Worm (Caenorhabditis elegans) whole organism, L1 larva: ENCODE data around the gene rpl-21.

Experiments used
- F16B12.6 ChIP-seq: fragments of 150-350 bp; optimal IDR thresholded peaks from 2 replicates; lab custom pipeline; 2014; ENCODE audit warnings: missing biosample characterization, missing genetic modification characterization
- Y116A8C.19 ChIP-seq: sonication (generic microtip); optimal IDR thresholded peaks from 2 replicates; lab custom pipeline; 2016; ENCODE audit warnings: missing compliant biosample characterization, missing genetic modification characterization, borderline replicate concordance
- alr-1 ChIP-seq: fragments of 200-800 bp; sonication (Bioruptor generic); optimal IDR thresholded peaks from 2 replicates; lab custom pipeline; 2018; ENCODE audit warnings: borderline replicate concordance, mild to moderate bottlenecking, missing genetic modification characterization, missing compliant biosample characterization
- ceh-63 ChIP-seq: fragments of 200-800 bp; sonication (Bioruptor generic); optimal IDR thresholded peaks from 2 replicates; lab custom pipeline; 2018; ENCODE audit warnings: mild to moderate bottlenecking, missing genetic modification characterization, missing compliant biosample characterization
- ceh-8 ChIP-seq: fragments of 200-800 bp; sonication (Bioruptor generic); optimal IDR thresholded peaks from 2 replicates; lab custom pipeline; 2018; ENCODE audit warnings: mild to moderate bottlenecking, missing genetic modification characterization, moderate library complexity, missing compliant biosample characterization
- ceh-90 ChIP-seq: sonication (generic microtip); optimal IDR thresholded peaks from 2 replicates; lab custom pipeline; 2016; ENCODE audit warnings: missing genetic modification characterization, missing compliant biosample characterization
- dpl-1 ChIP-seq, 3 experiments: fragments of 150-350 bp in 2 of 3; sonication (generic microtip) in 1 of 3; optimal IDR thresholded peaks; 2 replicates each; lab custom pipeline; 2014 to 2017; ENCODE audit warnings: missing biosample characterization in 3 of 3, missing genetic modification characterization in 3 of 3, missing genetic modification reagents in 3 of 3
- efl-1 ChIP-seq, 4 experiments: fragments of 150-350 bp; optimal IDR thresholded peaks in 3 of 4; peaks in 1 of 4; 1 replicate in 1 of 4; 2 replicates in 3 of 4; lab custom pipeline; 2014; ENCODE audit warnings: missing biosample characterization in 2 of 4, missing genetic modification characterization in 2 of 4, missing genetic modification reagents in 2 of 4
- egl-13 ChIP-seq: sonication (generic microtip); optimal IDR thresholded peaks from 2 replicates; lab custom pipeline; 2016; ENCODE audit warnings: missing genotype, missing genetic modification reagents, missing genetic modification characterization, missing compliant biosample characterization
- elt-2 ChIP-seq: sonication (generic microtip); optimal IDR thresholded peaks from 2 replicates; lab custom pipeline; 2016; ENCODE audit warnings: missing genetic modification characterization, mild to moderate bottlenecking, inconsistent platforms, missing compliant biosample characterization, missing genetic modification reagents
- elt-3 ChIP-seq, 6 experiments: fragments of 150-350 bp in 1 of 6; sonication (generic microtip); optimal IDR thresholded peaks; 2 replicates each; lab custom pipeline; 2017 to 2018; ENCODE audit warnings: missing biosample characterization in 6 of 6, missing genetic modification characterization in 6 of 6, inconsistent platforms in 1 of 6
- ets-5 ChIP-seq: fragments of 200-800 bp; sonication (Bioruptor generic); IDR thresholded peaks from 2 replicates; pipeline ENCODE4 v1.3.6; 2022; ENCODE audit warnings: missing genetic modification characterization, missing compliant biosample characterization
- fkh-10 ChIP-seq: sonication (generic microtip); optimal IDR thresholded peaks from 2 replicates; lab custom pipeline; 2017; ENCODE audit warnings: missing biosample characterization, missing genetic modification reagents, missing genetic modification characterization
- fkh-4 ChIP-seq: sonication (generic microtip); optimal IDR thresholded peaks from 2 replicates; lab custom pipeline; 2016; ENCODE audit warnings: missing compliant biosample characterization, missing genetic modification characterization, borderline replicate concordance
- fos-1 ChIP-seq: fragments of 150-350 bp; optimal IDR thresholded peaks from 2 replicates; lab custom pipeline; 2014; ENCODE audit warnings: missing biosample characterization, missing genetic modification characterization
- isw-1 ChIP-seq: fragments of 200-800 bp; sonication (Bioruptor generic); IDR thresholded peaks from 2 replicates; pipeline ENCODE4 v1.3.6; 2022; ENCODE audit warnings: missing genetic modification characterization, missing compliant biosample characterization
- jun-1 ChIP-seq: fragments of 150-350 bp; optimal IDR thresholded peaks from 2 replicates; lab custom pipeline; 2014; ENCODE audit warnings: missing biosample characterization, missing genetic modification reagents, missing genetic modification characterization
- lin-13 ChIP-seq: fragments of 150-350 bp; optimal IDR thresholded peaks from 2 replicates; lab custom pipeline; 2014; ENCODE audit warnings: missing biosample characterization, missing genetic modification reagents, missing genetic modification characterization
- lin-14 ChIP-seq: fragments of 200-800 bp; sonication (Bioruptor generic); optimal IDR thresholded peaks from 2 replicates; lab custom pipeline; 2018; ENCODE audit warnings: mild to moderate bottlenecking, missing genetic modification characterization, moderate library complexity, missing compliant biosample characterization
- mab-9 ChIP-seq: fragments of 200-800 bp; sonication (Bioruptor generic); IDR thresholded peaks from 2 replicates; pipeline ENCODE4 v1.3.6; 2022; ENCODE audit warnings: missing genetic modification reagents, missing genetic modification characterization, missing compliant biosample characterization
- mef-2 ChIP-seq: fragments of 150-350 bp; optimal IDR thresholded peaks from 2 replicates; lab custom pipeline; 2014; ENCODE audit warnings: missing biosample characterization, missing genetic modification characterization
- mep-1 ChIP-seq: fragments of 150-350 bp; optimal IDR thresholded peaks from 2 replicates; lab custom pipeline; 2014; ENCODE audit warnings: missing biosample characterization, missing genetic modification characterization
- nhr-11 ChIP-seq: fragments of 150-350 bp; optimal IDR thresholded peaks from 2 replicates; lab custom pipeline; 2014; ENCODE audit warnings: missing biosample characterization, missing genetic modification characterization
- nhr-12 ChIP-seq: sonication (generic microtip); optimal IDR thresholded peaks from 2 replicates; lab custom pipeline; 2017; ENCODE audit warnings: missing biosample characterization, missing genetic modification characterization
- nhr-19 ChIP-seq: fragments of 200-800 bp; sonication (Bioruptor generic); conservative IDR thresholded peaks from 2 replicates; pipeline ENCODE4 v1.3.6; 2022; ENCODE audit warnings: missing genetic modification characterization, missing compliant biosample characterization
- nhr-47 ChIP-seq: sonication (generic microtip); optimal IDR thresholded peaks from 2 replicates; lab custom pipeline; 2016; ENCODE audit warnings: mild to moderate bottlenecking, missing genetic modification characterization, moderate library complexity, missing compliant biosample characterization
- nhr-71 ChIP-seq: sonication (generic microtip); optimal IDR thresholded peaks from 2 replicates; lab custom pipeline; 2016; ENCODE audit warnings: mild to moderate bottlenecking, missing genetic modification characterization, moderate library complexity, missing compliant biosample characterization
- nhr-76 ChIP-seq: sonication (generic microtip); optimal IDR thresholded peaks from 2 replicates; lab custom pipeline; 2017; ENCODE audit warnings: missing biosample characterization, missing genetic modification characterization
- nhr-85 ChIP-seq: sonication (generic microtip); peaks from one replicate; lab custom pipeline; 2016; ENCODE audit warnings: missing genetic modification characterization, inconsistent platforms, missing compliant biosample characterization
- pag-3 ChIP-seq: sonication (generic microtip); optimal IDR thresholded peaks from 2 replicates; lab custom pipeline; 2017; ENCODE audit warnings: missing genetic modification characterization, mild to moderate bottlenecking, missing compliant biosample characterization, antibody characterized with exemption, borderline replicate concordance; ENCODE audit not compliant: insufficient read depth
- pax-3 ChIP-seq: fragments of 200-800 bp; sonication (Bioruptor generic); optimal IDR thresholded peaks from 2 replicates; lab custom pipeline; 2018; ENCODE audit warnings: mild to moderate bottlenecking, missing genetic modification characterization, moderate library complexity, missing compliant biosample characterization
- pqm-1 ChIP-seq: sonication (generic microtip); optimal IDR thresholded peaks from 3 replicates; lab custom pipeline; 2017; ENCODE audit warnings: missing biosample characterization, missing genetic modification characterization
- rnt-1 ChIP-seq: sonication (generic microtip); optimal IDR thresholded peaks from 2 replicates; lab custom pipeline; 2016; ENCODE audit warnings: mild to moderate bottlenecking, missing genetic modification characterization, moderate library complexity, missing compliant biosample characterization
- snu-23 ChIP-seq: sonication (generic microtip); optimal IDR thresholded peaks from 2 replicates; lab custom pipeline; 2016; ENCODE audit warnings: missing genetic modification characterization, missing compliant biosample characterization
- sox-4 ChIP-seq: sonication (generic microtip); optimal IDR thresholded peaks from 2 replicates; lab custom pipeline; 2016; ENCODE audit warnings: missing genetic modification characterization, missing compliant biosample characterization
- sup-37 ChIP-seq: fragments of 200-800 bp; sonication (Bioruptor generic); optimal IDR thresholded peaks from 2 replicates; lab custom pipeline; 2018; ENCODE audit warnings: mild to moderate bottlenecking, missing genetic modification characterization, missing compliant biosample characterization
- tbx-2 ChIP-seq: sonication (generic microtip); optimal IDR thresholded peaks from 2 replicates; lab custom pipeline; 2016; ENCODE audit warnings: missing genetic modification characterization, missing compliant biosample characterization
- unc-30 ChIP-seq: sonication (generic microtip); optimal IDR thresholded peaks from 2 replicates; lab custom pipeline; 2017; ENCODE audit warnings: missing biosample characterization, missing genetic modification characterization
- unc-86 ChIP-seq: sonication (generic microtip); optimal IDR thresholded peaks from 2 replicates; lab custom pipeline; 2016; ENCODE audit warnings: missing genetic modification characterization, missing compliant biosample characterization
- unc-98 ChIP-seq: fragments of 200-800 bp; sonication (Bioruptor generic); IDR thresholded peaks from 2 replicates; pipeline ENCODE4 v1.3.6; 2022; ENCODE audit warnings: missing genetic modification characterization, missing compliant biosample characterization
- vab-15 ChIP-seq: sonication (generic microtip); optimal IDR thresholded peaks from 2 replicates; lab custom pipeline; 2017; ENCODE audit warnings: missing genotype, mild to moderate bottlenecking, missing genetic modification characterization, missing compliant biosample characterization
- xbp-1 ChIP-seq: sonication (generic microtip); optimal IDR thresholded peaks from 2 replicates; lab custom pipeline; 2016; ENCODE audit warnings: missing genetic modification characterization, missing compliant biosample characterization
- zag-1 ChIP-seq: fragments of 150-350 bp; optimal IDR thresholded peaks from 2 replicates; lab custom pipeline; 2014; ENCODE audit warnings: missing biosample characterization, missing genetic modification characterization
- zip-4 ChIP-seq: fragments of 200-800 bp; sonication (Bioruptor generic); optimal IDR thresholded peaks from 2 replicates; lab custom pipeline; 2018; ENCODE audit warnings: mild to moderate bottlenecking, missing genetic modification characterization, moderate library complexity, missing compliant biosample characterization
- ztf-11 ChIP-seq, 2 experiments: sonication (generic microtip); optimal IDR thresholded peaks; 2 replicates each; lab custom pipeline; 2016 to 2017; ENCODE audit warnings: missing genetic modification characterization in 2 of 2, missing biosample characterization in 1 of 2, missing compliant biosample characterization in 1 of 2

rpl-21 gene

DNA sequence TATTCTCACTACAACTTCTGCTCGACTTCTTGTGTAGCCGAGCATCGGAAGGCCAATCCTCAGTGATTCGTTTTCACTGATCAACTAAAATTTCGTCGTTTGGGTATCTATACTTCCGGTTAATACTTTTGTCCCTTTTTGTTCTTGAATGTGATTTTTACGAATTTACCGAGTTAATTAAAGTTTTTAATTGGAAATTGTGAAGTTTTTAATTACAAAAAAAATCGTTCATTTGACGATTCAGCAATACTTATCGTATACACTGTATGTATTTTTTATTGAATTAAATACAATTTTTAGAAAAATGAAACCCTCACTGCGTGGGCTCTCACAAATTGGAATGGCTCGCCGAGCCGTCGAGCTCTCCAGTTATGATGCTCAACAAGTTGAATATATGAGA is 38.6 kb downstream of the rpl-21 start, which contains the start of gene idi-1:
TSS of gene idi-1 (plus strand) at position 301 of the 400 bp plus-strand sequence.
- TF ChIP-seq pag-3 (tag; lab: Kevin White, UChicago), result no peak
- TF ChIP-seq Y116A8C.19 (tag; lab: Kevin White, UChicago), result no peak
- no peak for TF ChIP-seq fos-1 (tag; lab: Kevin White, UChicago)
- no peak for TF ChIP-seq xbp-1 (tag; lab: Kevin White, UChicago)
- TF ChIP-seq nhr-47, result no peak
- no peak for TF ChIP-seq zag-1
- TF ChIP-seq sox-4 (tag; lab: Kevin White, UChicago), result no peak
- no peak for TF ChIP-seq zip-4 (GFP tag; lab: Kevin White, UChicago)
- TF ChIP-seq lin-14 (GFP tag; lab: Kevin White, UChicago), result no peak
- no peak for TF ChIP-seq ceh-8 (GFP tag; lab: Kevin White, UChicago)
- no peak for TF ChIP-seq lin-13 (GFP tag; lab: Kevin White, UChicago)
- TF ChIP-seq unc-30 (tag; lab: Kevin White, UChicago), result no peak
- TF ChIP-seq pqm-1 (tag; lab: Kevin White, UChicago), result no peak
- TF ChIP-seq jun-1 (tag; lab: Kevin White, UChicago), result no peak
- TF ChIP-seq unc-98 (GFP tag; lab: Robert Waterston, UW), result no peak
- no peak for TF ChIP-seq snu-23
- TF ChIP-seq, all 84 proteins: peak for 0

DNA sequence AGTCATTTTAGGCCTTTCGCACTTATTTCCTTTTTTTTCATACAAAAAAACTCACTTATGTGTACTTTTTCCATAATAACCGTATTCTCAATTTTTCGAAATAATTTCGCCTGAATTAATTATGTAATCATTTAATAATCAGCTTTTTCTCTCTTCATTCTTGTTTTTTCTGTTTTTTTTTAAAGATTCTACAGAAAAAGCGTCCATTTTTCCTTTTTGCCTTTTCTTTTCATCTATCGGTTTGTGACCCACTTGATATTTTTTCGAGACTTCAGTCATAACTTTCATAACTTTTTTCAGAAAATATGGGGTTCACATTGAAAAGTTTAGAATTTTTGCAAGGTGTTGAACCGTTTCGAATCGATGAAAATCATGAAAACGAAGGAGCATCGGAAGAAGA is 41.8 kb downstream of the rpl-21 start, which contains the start of gene vms-1:
TSS of gene vms-1 (plus strand) at position 301 of the 400 bp plus-strand sequence.
- no peak for TF ChIP-seq isw-1 (GFP tag; lab: Robert Waterston, UW)
- no peak for TF ChIP-seq sup-37 (GFP tag; lab: Kevin White, UChicago)
- TF ChIP-seq F16B12.6 (tag; lab: Kevin White, UChicago), result no peak
- TF ChIP-seq ceh-8 (GFP tag; lab: Kevin White, UChicago), result no peak
- no peak for TF ChIP-seq nhr-12 (tag; lab: Kevin White, UChicago)
- no peak for TF ChIP-seq ztf-11 (tag; optimal IDR thresholded peaks at IDR 0.05; lab: Kevin White, UChicago)
- no peak for TF ChIP-seq nhr-76 (tag; lab: Kevin White, UChicago)
- TF ChIP-seq efl-1 (optimal IDR thresholded peaks at IDR 0.05; lab: Kevin White, UChicago), result no peak
- no peak for TF ChIP-seq efl-1 (GFP tag; optimal IDR thresholded peaks at IDR 0.05 in 1 of 2; lab: Kevin White, UChicago)
- TF ChIP-seq tbx-2 (tag; lab: Kevin White, UChicago), result no peak
- no peak for TF ChIP-seq rnt-1
- no peak for TF ChIP-seq mep-1 (tag; lab: Kevin White, UChicago)
- no peak for TF ChIP-seq mab-9 (GFP tag; lab: Robert Waterston, UW)
- TF ChIP-seq nhr-71 (tag; lab: Kevin White, UChicago), result no peak
- no peak for TF ChIP-seq unc-30 (tag; lab: Kevin White, UChicago)
- no peak for TF ChIP-seq elt-3 (tag; optimal IDR thresholded peaks at IDR 0.05; lab: Kevin White, UChicago)
- TF ChIP-seq pax-3 (tag; lab: Kevin White, UChicago), result no peak
- no peak for TF ChIP-seq ceh-63
- no peak for TF ChIP-seq pag-3 (tag; lab: Kevin White, UChicago)

DNA sequence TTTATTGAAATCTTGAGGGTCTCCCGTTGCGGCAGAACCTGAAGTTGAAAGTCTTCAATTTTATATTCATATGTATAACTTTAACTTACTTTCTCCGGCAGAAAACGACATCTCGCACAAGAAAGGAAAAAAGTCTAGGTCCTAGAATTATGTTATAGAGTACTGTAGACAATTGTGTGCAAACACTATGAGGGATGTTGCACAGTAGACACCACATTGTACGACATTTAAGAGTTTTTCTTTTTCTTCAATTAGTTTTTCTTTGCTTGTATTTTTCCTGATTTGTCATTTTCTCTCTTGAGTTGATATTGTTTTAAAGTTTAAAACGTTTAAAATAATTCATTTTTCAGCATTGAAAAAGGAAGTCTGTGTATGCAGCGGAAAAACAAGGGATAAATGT is 44.7 kb downstream of the rpl-21 start, which contains the start of the genes K06H7.7 and grp-1:
TSS of gene K06H7.7 (minus strand) at position 121 of the 400 bp plus-strand sequence.
TSS of gene grp-1 (plus strand) at position 351 of the 400 bp plus-strand sequence.
- TF ChIP-seq mab-9 (GFP tag; lab: Robert Waterston, UW) (no peak), fkh-10 (no peak), lin-13 (GFP tag; lab: Kevin White, UChicago) (peak; percentile 28), ceh-90 (no peak), jun-1 (tag; lab: Kevin White, UChicago) (peak; percentile 19), nhr-19 (peak; percentile 40; the same call in 1 of the 2 replicates), sox-4 (tag; lab: Kevin White, UChicago) (no peak), ets-5 (GFP tag; lab: Robert Waterston, UW) (no peak), nhr-85 (tag; lab: Kevin White, UChicago) (peak; percentile 78), egl-13 (no peak), pqm-1 (tag; lab: Kevin White, UChicago) (no peak), ceh-8 (GFP tag; lab: Kevin White, UChicago) (no peak), alr-1 (tag; lab: Kevin White, UChicago) (no peak), vab-15 (tag; lab: Kevin White, UChicago) (no peak), fkh-4 (no peak), dpl-1 (GFP tag; optimal IDR thresholded peaks at IDR 0.05; lab: Kevin White, UChicago) (peak; percentile 67 to 77 (median 76)), ceh-63 (no peak), nhr-76 (tag; lab: Kevin White, UChicago) (no peak), pag-3 (tag; lab: Kevin White, UChicago) (no peak), mef-2 (tag; lab: Kevin White, UChicago) (no peak), zip-4 (GFP tag; lab: Kevin White, UChicago) (peak; percentile 27), nhr-11 (no peak), rnt-1 (peak; percentile 53), xbp-1 (tag; lab: Kevin White, UChicago) (peak; percentile 56), unc-86 (peak; percentile 13), elt-2 (tag; lab: Kevin White, UChicago) (no peak), F16B12.6 (tag; lab: Kevin White, UChicago) (peak; percentile 93)
